Worm (Caenorhabditis elegans) whole organism, late embryonic: ENCODE data around the gene K10D6.3.

Source experiments
- C38D4.7 ChIP-seq: fragments of 200-800 bp; sonication (Bioruptor generic); optimal IDR thresholded peaks from 2 replicates; lab custom pipeline; 2018; ENCODE audit warnings: mild to moderate bottlenecking, missing genetic modification characterization, moderate library complexity, missing compliant biosample characterization
- K02D7.2 ChIP-seq: sonication (generic microtip); optimal IDR thresholded peaks from 2 replicates; lab custom pipeline; 2017; ENCODE audit warnings: mild to moderate bottlenecking, missing genetic modification characterization, missing compliant biosample characterization
- K09A11.1 ChIP-seq: sonication (generic microtip); optimal IDR thresholded peaks from 2 replicates; lab custom pipeline; 2017; ENCODE audit warnings: antibody characterized with exemption, mild to moderate bottlenecking, missing genetic modification characterization, missing compliant biosample characterization; ENCODE audit not compliant: insufficient read depth
- ama-1 ChIP-seq: fragments of 150-350 bp; optimal IDR thresholded peaks from 2 replicates; lab custom pipeline; 2014
- ceh-14 ChIP-seq: sonication (generic microtip); optimal IDR thresholded peaks from 2 replicates; lab custom pipeline; 2016; ENCODE audit warnings: missing genotype, missing genetic modification characterization, missing compliant biosample characterization
- ceh-2 ChIP-seq: sonication (generic microtip); optimal IDR thresholded peaks from 2 replicates; lab custom pipeline; 2016; ENCODE audit warnings: missing genotype, missing genetic modification characterization, missing compliant biosample characterization
- ceh-22 ChIP-seq: sonication (generic microtip); optimal IDR thresholded peaks from 2 replicates; lab custom pipeline; 2017; ENCODE audit warnings: missing biosample characterization, missing genetic modification characterization
- ceh-30 ChIP-seq: fragments of 150-350 bp; optimal IDR thresholded peaks from 2 replicates; lab custom pipeline; 2014; ENCODE audit warnings: missing biosample characterization, missing genetic modification characterization
- ceh-31 ChIP-seq: sonication (generic microtip); optimal IDR thresholded peaks from 2 replicates; lab custom pipeline; 2016; ENCODE audit warnings: missing genetic modification characterization, missing compliant biosample characterization
- ceh-34 ChIP-seq: sonication (generic microtip); optimal IDR thresholded peaks from 2 replicates; lab custom pipeline; 2016; ENCODE audit warnings: mild to moderate bottlenecking, missing genetic modification characterization, missing compliant biosample characterization
- ceh-45 ChIP-seq: fragments of 200-800 bp; sonication (Bioruptor generic); IDR thresholded peaks from 2 replicates; pipeline ENCODE4 v1.3.6; 2022; ENCODE audit warnings: missing genetic modification reagents, missing genetic modification characterization, missing compliant biosample characterization
- ceh-6 ChIP-seq: fragments of 200-800 bp; sonication (Bioruptor generic); optimal IDR thresholded peaks from 2 replicates; lab custom pipeline; 2018; ENCODE audit warnings: mild to moderate bottlenecking, missing genetic modification characterization, missing compliant biosample characterization
- ceh-9 ChIP-seq: sonication (generic microtip); optimal IDR thresholded peaks from 2 replicates; lab custom pipeline; 2016; ENCODE audit warnings: mild to moderate bottlenecking, missing genetic modification characterization, inconsistent platforms, missing compliant biosample characterization
- che-1 ChIP-seq: sonication (generic microtip); optimal IDR thresholded peaks from 2 replicates; lab custom pipeline; 2016; ENCODE audit warnings: mild to moderate bottlenecking, missing genetic modification characterization, missing compliant biosample characterization
- dve-1 ChIP-seq: sonication (generic microtip); optimal IDR thresholded peaks from 2 replicates; lab custom pipeline; 2017; ENCODE audit warnings: antibody characterized with exemption, mild to moderate bottlenecking, missing genetic modification characterization, missing compliant biosample characterization
- elt-2 ChIP-seq: sonication (generic microtip); optimal IDR thresholded peaks from 2 replicates; lab custom pipeline; 2016; ENCODE audit warnings: missing genetic modification reagents, missing genetic modification characterization, missing compliant biosample characterization
- elt-4 ChIP-seq: sonication (generic microtip); optimal IDR thresholded peaks from 2 replicates; lab custom pipeline; 2016; ENCODE audit warnings: missing genetic modification characterization, missing compliant biosample characterization
- fax-1 ChIP-seq: sonication (generic microtip); optimal IDR thresholded peaks from 2 replicates; lab custom pipeline; 2016; ENCODE audit warnings: missing genotype, missing genetic modification characterization, missing compliant biosample characterization
- gmeb-2 ChIP-seq: sonication (generic microtip); optimal IDR thresholded peaks from 2 replicates; lab custom pipeline; 2016; ENCODE audit warnings: missing genetic modification characterization, inconsistent platforms, missing compliant biosample characterization
- hlh-13 ChIP-seq: fragments of 200-800 bp; sonication (Bioruptor generic); optimal IDR thresholded peaks from 2 replicates; lab custom pipeline; 2018; ENCODE audit warnings: mild to moderate bottlenecking, missing genetic modification characterization, missing compliant biosample characterization
- hlh-30 ChIP-seq: sonication (generic microtip); optimal IDR thresholded peaks from 2 replicates; lab custom pipeline; 2017; ENCODE audit warnings: antibody characterized with exemption, missing genetic modification characterization, missing compliant biosample characterization; ENCODE audit not compliant: insufficient read depth
- hlh-6 ChIP-seq: sonication (generic microtip); optimal IDR thresholded peaks from 2 replicates; lab custom pipeline; 2016; ENCODE audit warnings: missing genotype, missing genetic modification characterization, missing compliant biosample characterization
- hlh-8 ChIP-seq: sonication (generic microtip); optimal IDR thresholded peaks from 2 replicates; lab custom pipeline; 2016; ENCODE audit warnings: missing genotype, missing genetic modification characterization, missing compliant biosample characterization
- lin-11 ChIP-seq: fragments of 200-800 bp; sonication (Bioruptor generic); optimal IDR thresholded peaks from 2 replicates; lab custom pipeline; 2018; ENCODE audit warnings: mild to moderate bottlenecking, missing genetic modification characterization, missing compliant biosample characterization
- madf-2 ChIP-seq: sonication (generic microtip); optimal IDR thresholded peaks from 2 replicates; lab custom pipeline; 2017; ENCODE audit warnings: missing genetic modification characterization, missing compliant biosample characterization
- nfya-1 ChIP-seq: sonication (generic microtip); optimal IDR thresholded peaks from 2 replicates; lab custom pipeline; 2017; ENCODE audit warnings: missing genetic modification characterization, mild to moderate bottlenecking, missing compliant biosample characterization, antibody characterized with exemption, moderate library complexity
- pag-3 ChIP-seq: sonication (generic microtip); optimal IDR thresholded peaks from 2 replicates; lab custom pipeline; 2016; ENCODE audit warnings: missing compliant biosample characterization, missing genetic modification characterization, borderline replicate concordance
- pax-1 ChIP-seq: fragments of 150-350 bp; optimal IDR thresholded peaks from 2 replicates; lab custom pipeline; 2014; ENCODE audit warnings: missing biosample characterization, missing genetic modification characterization
- pha-4 ChIP-seq: fragments of 150-350 bp; optimal IDR thresholded peaks from 2 replicates; lab custom pipeline; 2018; ENCODE audit warnings: missing biosample characterization, missing genetic modification reagents, missing genetic modification characterization
- pros-1 ChIP-seq: fragments of 150-350 bp; optimal IDR thresholded peaks from 2 replicates; lab custom pipeline; 2014; ENCODE audit warnings: missing biosample characterization, missing genetic modification reagents, missing genetic modification characterization
- rnt-1 ChIP-seq: sonication (generic microtip); optimal IDR thresholded peaks from 2 replicates; lab custom pipeline; 2016; ENCODE audit warnings: missing genetic modification characterization, missing compliant biosample characterization
- sdc-2 ChIP-seq: sonication (generic microtip); optimal IDR thresholded peaks from 2 replicates; lab custom pipeline; 2016; ENCODE audit warnings: missing genotype, missing genetic modification characterization, missing compliant biosample characterization
- sox-2 ChIP-seq: fragments of 200-800 bp; sonication (Bioruptor generic); IDR thresholded peaks from 2 replicates; pipeline ENCODE4 v1.3.6; 2022; ENCODE audit warnings: missing genetic modification reagents, missing genetic modification characterization, missing compliant biosample characterization
- syd-9 ChIP-seq: sonication (generic microtip); optimal IDR thresholded peaks from 2 replicates; lab custom pipeline; 2016; ENCODE audit warnings: mild to moderate bottlenecking, missing genetic modification characterization, moderate library complexity, missing compliant biosample characterization
- ttx-3 ChIP-seq: sonication (generic microtip); optimal IDR thresholded peaks from 2 replicates; lab custom pipeline; 2016; ENCODE audit warnings: missing genetic modification reagents, missing genetic modification characterization, missing compliant biosample characterization
- unc-3 ChIP-seq, 2 experiments: fragments of 200-800 bp in 1 of 2; sonication (Bioruptor generic) in 1 of 2; sonication (generic microtip) in 1 of 2; conservative IDR thresholded peaks in 1 of 2; optimal IDR thresholded peaks in 1 of 2; 2 replicates each; pipeline versions ENCODE4 v1.3.6 to Lab custom; 2016 to 2022; ENCODE audit warnings: missing compliant biosample characterization in 2 of 2, missing genetic modification characterization in 2 of 2, missing genetic modification reagents in 1 of 2
- unc-86 ChIP-seq: sonication (generic microtip); optimal IDR thresholded peaks from 2 replicates; lab custom pipeline; 2016; ENCODE audit warnings: missing genetic modification characterization, missing compliant biosample characterization
- zip-5 ChIP-seq: sonication (generic microtip); optimal IDR thresholded peaks from 2 replicates; lab custom pipeline; 2016; ENCODE audit warnings: missing genetic modification characterization, missing compliant biosample characterization
- ztf-16 ChIP-seq: sonication (generic microtip); optimal IDR thresholded peaks from 2 replicates; lab custom pipeline; 2017; ENCODE audit warnings: missing genetic modification characterization, missing compliant biosample characterization

The K10D6.3 gene

DNA sequence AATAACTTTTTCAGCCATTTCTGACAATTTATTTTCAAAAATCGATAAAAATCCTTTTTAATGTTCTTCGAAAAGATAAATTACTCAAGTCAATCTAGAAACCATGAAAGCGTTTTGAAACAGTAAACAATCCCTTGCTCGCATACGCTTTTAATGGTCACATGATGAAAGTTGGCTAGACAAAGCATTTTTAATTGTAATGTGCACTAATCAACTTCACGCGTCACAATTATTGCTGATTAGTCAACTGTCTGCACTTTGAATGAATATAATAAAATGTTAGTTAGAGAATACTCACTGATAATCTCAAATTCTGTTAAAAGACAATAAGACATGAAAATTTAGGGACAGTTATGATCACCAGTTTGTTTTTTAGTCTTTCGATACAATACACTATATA, 43.8 kb upstream of the K10D6.3 start:
- no peak for TF ChIP-seq K02D7.2 (tag; lab: Kevin White, UChicago)
- no peak for TF ChIP-seq ceh-34 (tag; lab: Kevin White, UChicago)
- TF ChIP-seq hlh-8 (tag; lab: Kevin White, UChicago) = no peak
- no peak for TF ChIP-seq ttx-3
- TF ChIP-seq madf-2 (tag; lab: Kevin White, UChicago) = no peak
- no peak for TF ChIP-seq hlh-30
- TF ChIP-seq ama-1 (lab: Kevin White, UChicago) = no peak
- no peak for TF ChIP-seq ceh-14 (tag; lab: Kevin White, UChicago)
- no peak for TF ChIP-seq gmeb-2
- TF ChIP-seq unc-86 (tag; lab: Kevin White, UChicago) = no peak
- no peak for TF ChIP-seq pag-3 (tag; lab: Kevin White, UChicago)
- no peak for TF ChIP-seq lin-11 (tag; lab: Kevin White, UChicago)
- no peak for TF ChIP-seq nfya-1 (tag; lab: Kevin White, UChicago)
- TF ChIP-seq ceh-9 = no peak
- TF ChIP-seq zip-5 (tag; lab: Kevin White, UChicago) = no peak

DNA sequence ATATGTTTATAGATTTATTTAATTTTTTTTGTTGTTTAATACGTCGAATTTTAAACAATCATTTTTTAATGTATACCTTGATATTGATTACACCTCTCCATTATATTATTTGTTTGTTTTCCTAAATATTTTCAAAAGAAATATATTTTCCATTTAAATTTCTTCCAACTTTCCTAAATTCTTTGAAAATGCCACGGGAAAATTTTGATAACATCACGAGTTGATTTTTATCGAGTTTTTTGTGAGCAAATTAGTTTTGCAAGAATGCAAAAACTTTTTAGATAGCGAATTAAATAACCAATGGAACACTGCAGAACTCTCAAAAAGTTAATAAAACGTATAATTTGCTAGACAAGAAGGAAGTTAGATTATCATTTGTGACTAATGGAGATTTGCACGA, 42.5 kb upstream of the K10D6.3 start, which contains the start of gene srg-42:
Gene srg-42 (minus strand): TSS at position 101 of the 400 bp plus-strand sequence.
- TF ChIP-seq dve-1 (tag; lab: Kevin White, UChicago) (no peak), elt-4 (tag; lab: Kevin White, UChicago) (no peak), fax-1 (tag; lab: Kevin White, UChicago) (no peak), nfya-1 (tag; lab: Kevin White, UChicago) (no peak), hlh-8 (tag; lab: Kevin White, UChicago) (no peak), C38D4.7 (GFP tag; lab: Kevin White, UChicago) (no peak), syd-9 (tag; lab: Kevin White, UChicago) (no peak), pros-1 (tag; lab: Kevin White, UChicago) (no peak), elt-2 (tag; lab: Kevin White, UChicago) (no peak), ceh-31 (tag; lab: Kevin White, UChicago) (no peak), rnt-1 (tag; lab: Kevin White, UChicago) (no peak), ztf-16 (tag; lab: Kevin White, UChicago) (no peak), lin-11 (tag; lab: Kevin White, UChicago) (no peak), hlh-13 (no peak), ceh-34 (tag; lab: Kevin White, UChicago) (no peak), hlh-6 (no peak), unc-3 (GFP tag; conservative IDR thresholded peaks at IDR 0.05; lab: Robert Waterston, UW) (no peak), unc-3 (tag; optimal IDR thresholded peaks at IDR 0.05; lab: Kevin White, UChicago) (no peak), ceh-45 (GFP tag; lab: Robert Waterston, UW) (no peak)

DNA sequence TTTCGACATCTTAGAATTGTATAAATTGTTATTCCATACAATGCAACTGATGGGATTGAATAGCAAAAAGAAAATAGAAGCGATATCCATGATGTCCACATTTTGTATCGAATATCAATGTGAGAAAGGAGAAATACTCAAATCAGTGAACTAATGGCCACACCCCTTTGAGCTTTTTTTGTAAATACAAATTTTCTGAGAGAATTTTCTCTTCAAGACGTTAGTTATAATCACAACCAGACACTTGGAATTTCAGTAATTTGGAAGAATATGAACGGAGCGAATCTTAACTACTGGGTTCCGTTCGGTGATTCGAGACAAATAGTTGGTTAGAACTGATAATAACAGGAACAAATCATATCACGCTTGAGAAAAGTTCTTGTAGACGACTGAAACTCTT, 38.6 kb upstream of the K10D6.3 start, which contains the start of gene srg-41:
Gene srg-41 (minus strand): TSS at position 101 of the 400 bp plus-strand sequence.
- TF ChIP-seq lin-11 (tag; lab: Kevin White, UChicago) (no peak), ceh-30 (tag; lab: Kevin White, UChicago) (no peak), che-1 (tag; lab: Kevin White, UChicago) (no peak), ceh-6 (GFP tag; lab: Kevin White, UChicago) (no peak), sdc-2 (tag; lab: Kevin White, UChicago) (no peak), ceh-9 (no peak), ztf-16 (tag; lab: Kevin White, UChicago) (no peak), ama-1 (lab: Kevin White, UChicago) (no peak), K09A11.1 (no peak), pha-4 (tag; lab: Kevin White, UChicago) (no peak), elt-4 (tag; lab: Kevin White, UChicago) (no peak), ceh-2 (tag; lab: Kevin White, UChicago) (no peak), ceh-22 (no peak), sox-2 (no peak), madf-2 (tag; lab: Kevin White, UChicago) (no peak), pax-1 (tag; lab: Kevin White, UChicago) (no peak)
- TF ChIP-seq, all 69 proteins: peak for 0
